Worm (Caenorhabditis elegans) whole organism, late embryonic: ENCODE measurements around the gene F27E5.8.

Experiments
- C08G9.2 ChIP-seq: sonication (generic microtip); optimal IDR thresholded peaks from 2 replicates; lab custom pipeline; 2016; ENCODE audit warnings: mild to moderate bottlenecking, missing genetic modification characterization, moderate library complexity, missing compliant biosample characterization
- F13H6.1 ChIP-seq: sonication (generic microtip); optimal IDR thresholded peaks from 2 replicates; lab custom pipeline; 2016; ENCODE audit warnings: missing genetic modification characterization, missing compliant biosample characterization
- K02D7.2 ChIP-seq: sonication (generic microtip); optimal IDR thresholded peaks from 2 replicates; lab custom pipeline; 2017; ENCODE audit warnings: mild to moderate bottlenecking, missing genetic modification characterization, missing compliant biosample characterization
- K09A11.1 ChIP-seq: sonication (generic microtip); optimal IDR thresholded peaks from 2 replicates; lab custom pipeline; 2017; ENCODE audit warnings: antibody characterized with exemption, mild to moderate bottlenecking, missing genetic modification characterization, missing compliant biosample characterization; ENCODE audit not compliant: insufficient read depth
- Y22D7AL.16 ChIP-seq: sonication (generic microtip); optimal IDR thresholded peaks from 2 replicates; lab custom pipeline; 2016; ENCODE audit warnings: missing genetic modification characterization, missing compliant biosample characterization
- ahr-1 ChIP-seq: sonication (generic microtip); optimal IDR thresholded peaks from 2 replicates; lab custom pipeline; 2016; ENCODE audit warnings: missing genetic modification characterization, missing compliant biosample characterization
- ama-1 ChIP-seq: fragments of 150-350 bp; optimal IDR thresholded peaks from 2 replicates; lab custom pipeline; 2014
- ceh-14 ChIP-seq: sonication (generic microtip); optimal IDR thresholded peaks from 2 replicates; lab custom pipeline; 2016; ENCODE audit warnings: missing genotype, missing genetic modification characterization, missing compliant biosample characterization
- ceh-19 ChIP-seq: fragments of 200-800 bp; sonication (Bioruptor generic); optimal IDR thresholded peaks from 2 replicates; lab custom pipeline; 2018; ENCODE audit warnings: mild to moderate bottlenecking, missing genetic modification characterization, missing compliant biosample characterization
- ceh-2 ChIP-seq: sonication (generic microtip); optimal IDR thresholded peaks from 2 replicates; lab custom pipeline; 2016; ENCODE audit warnings: missing genotype, missing genetic modification characterization, missing compliant biosample characterization
- ceh-24 ChIP-seq: sonication (generic microtip); optimal IDR thresholded peaks from 2 replicates; lab custom pipeline; 2016; ENCODE audit warnings: mild to moderate bottlenecking, missing genetic modification characterization, missing compliant biosample characterization
- ceh-30 ChIP-seq: fragments of 150-350 bp; optimal IDR thresholded peaks from 2 replicates; lab custom pipeline; 2014; ENCODE audit warnings: missing biosample characterization, missing genetic modification characterization
- ceh-34 ChIP-seq: sonication (generic microtip); optimal IDR thresholded peaks from 2 replicates; lab custom pipeline; 2016; ENCODE audit warnings: mild to moderate bottlenecking, missing genetic modification characterization, missing compliant biosample characterization
- ceh-45 ChIP-seq: fragments of 200-800 bp; sonication (Bioruptor generic); IDR thresholded peaks from 2 replicates; pipeline ENCODE4 v1.3.6; 2022; ENCODE audit warnings: missing genetic modification reagents, missing genetic modification characterization, missing compliant biosample characterization
- ceh-48 ChIP-seq: sonication (generic microtip); optimal IDR thresholded peaks from 2 replicates; lab custom pipeline; 2016; ENCODE audit warnings: missing genetic modification characterization, inconsistent platforms, missing compliant biosample characterization
- ceh-9 ChIP-seq: sonication (generic microtip); optimal IDR thresholded peaks from 2 replicates; lab custom pipeline; 2016; ENCODE audit warnings: mild to moderate bottlenecking, missing genetic modification characterization, inconsistent platforms, missing compliant biosample characterization
- che-1 ChIP-seq: sonication (generic microtip); optimal IDR thresholded peaks from 2 replicates; lab custom pipeline; 2016; ENCODE audit warnings: mild to moderate bottlenecking, missing genetic modification characterization, missing compliant biosample characterization
- dmd-4 ChIP-seq: sonication (generic microtip); optimal IDR thresholded peaks from 2 replicates; lab custom pipeline; 2016; ENCODE audit warnings: borderline replicate concordance, missing genetic modification characterization, missing compliant biosample characterization
- elt-4 ChIP-seq: sonication (generic microtip); optimal IDR thresholded peaks from 2 replicates; lab custom pipeline; 2016; ENCODE audit warnings: missing genetic modification characterization, missing compliant biosample characterization
- ets-4 ChIP-seq: sonication (generic microtip); optimal IDR thresholded peaks from 2 replicates; lab custom pipeline; 2016; ENCODE audit warnings: missing genetic modification characterization, missing compliant biosample characterization
- eyg-1 ChIP-seq: sonication (generic microtip); optimal IDR thresholded peaks from 2 replicates; lab custom pipeline; 2016; ENCODE audit warnings: missing genotype, missing genetic modification characterization, missing compliant biosample characterization
- fax-1 ChIP-seq: sonication (generic microtip); optimal IDR thresholded peaks from 2 replicates; lab custom pipeline; 2016; ENCODE audit warnings: missing genotype, missing genetic modification characterization, missing compliant biosample characterization
- fkh-10 ChIP-seq: fragments of 150-350 bp; optimal IDR thresholded peaks from 2 replicates; lab custom pipeline; 2014; ENCODE audit warnings: missing biosample characterization, missing genetic modification reagents, missing genetic modification characterization
- gmeb-2 ChIP-seq: sonication (generic microtip); optimal IDR thresholded peaks from 2 replicates; lab custom pipeline; 2016; ENCODE audit warnings: missing genetic modification characterization, inconsistent platforms, missing compliant biosample characterization
- hlh-15 ChIP-seq: sonication (generic microtip); optimal IDR thresholded peaks from 2 replicates; lab custom pipeline; 2016; ENCODE audit warnings: missing genetic modification characterization, missing compliant biosample characterization
- hlh-6 ChIP-seq: sonication (generic microtip); optimal IDR thresholded peaks from 2 replicates; lab custom pipeline; 2016; ENCODE audit warnings: missing genotype, missing genetic modification characterization, missing compliant biosample characterization
- lin-11 ChIP-seq: fragments of 200-800 bp; sonication (Bioruptor generic); optimal IDR thresholded peaks from 2 replicates; lab custom pipeline; 2018; ENCODE audit warnings: mild to moderate bottlenecking, missing genetic modification characterization, missing compliant biosample characterization
- madf-2 ChIP-seq: sonication (generic microtip); optimal IDR thresholded peaks from 2 replicates; lab custom pipeline; 2017; ENCODE audit warnings: missing genetic modification characterization, missing compliant biosample characterization
- mec-3 ChIP-seq: sonication (generic microtip); optimal IDR thresholded peaks from 2 replicates; lab custom pipeline; 2016; ENCODE audit warnings: borderline replicate concordance, missing genetic modification characterization, missing compliant biosample characterization
- nfya-1 ChIP-seq: sonication (generic microtip); optimal IDR thresholded peaks from 2 replicates; lab custom pipeline; 2017; ENCODE audit warnings: missing genetic modification characterization, mild to moderate bottlenecking, missing compliant biosample characterization, antibody characterized with exemption, moderate library complexity
- nhr-11 ChIP-seq: fragments of 150-350 bp; optimal IDR thresholded peaks from 2 replicates; lab custom pipeline; 2014; ENCODE audit warnings: missing biosample characterization, missing genetic modification characterization
- npax-4 ChIP-seq: sonication (generic microtip); optimal IDR thresholded peaks from 2 replicates; lab custom pipeline; 2016; ENCODE audit warnings: missing genetic modification characterization, missing compliant biosample characterization
- odd-2 ChIP-seq: sonication (generic microtip); optimal IDR thresholded peaks from 2 replicates; lab custom pipeline; 2017; ENCODE audit warnings: antibody characterized with exemption, mild to moderate bottlenecking, missing genetic modification characterization, missing compliant biosample characterization
- pag-3 ChIP-seq: sonication (generic microtip); optimal IDR thresholded peaks from 2 replicates; lab custom pipeline; 2016; ENCODE audit warnings: missing compliant biosample characterization, missing genetic modification characterization, borderline replicate concordance
- pat-9 ChIP-seq: fragments of 200-800 bp; sonication (Bioruptor generic); optimal IDR thresholded peaks from 2 replicates; lab custom pipeline; 2018; ENCODE audit warnings: mild to moderate bottlenecking, missing genetic modification characterization, moderate library complexity, missing compliant biosample characterization
- pha-2 ChIP-seq: sonication (generic microtip); optimal IDR thresholded peaks from 2 replicates; lab custom pipeline; 2017; ENCODE audit warnings: mild to moderate bottlenecking, missing genetic modification characterization, missing compliant biosample characterization
- pha-4 ChIP-seq: fragments of 150-350 bp; optimal IDR thresholded peaks from 2 replicates; lab custom pipeline; 2018; ENCODE audit warnings: missing biosample characterization, missing genetic modification reagents, missing genetic modification characterization
- pqm-1 ChIP-seq: sonication (generic microtip); optimal IDR thresholded peaks from 2 replicates; lab custom pipeline; 2016; ENCODE audit warnings: missing genetic modification characterization, missing compliant biosample characterization
- pros-1 ChIP-seq: fragments of 150-350 bp; optimal IDR thresholded peaks from 2 replicates; lab custom pipeline; 2014; ENCODE audit warnings: missing biosample characterization, missing genetic modification reagents, missing genetic modification characterization
- ref-2 ChIP-seq: sonication (generic microtip); optimal IDR thresholded peaks from 2 replicates; lab custom pipeline; 2016; ENCODE audit warnings: missing genetic modification characterization, missing compliant biosample characterization
- rnt-1 ChIP-seq: sonication (generic microtip); optimal IDR thresholded peaks from 2 replicates; lab custom pipeline; 2016; ENCODE audit warnings: missing genetic modification characterization, missing compliant biosample characterization
- sdc-2 ChIP-seq: sonication (generic microtip); optimal IDR thresholded peaks from 2 replicates; lab custom pipeline; 2016; ENCODE audit warnings: missing genotype, missing genetic modification characterization, missing compliant biosample characterization
- sox-2 ChIP-seq: fragments of 200-800 bp; sonication (Bioruptor generic); IDR thresholded peaks from 2 replicates; pipeline ENCODE4 v1.3.6; 2022; ENCODE audit warnings: missing genetic modification reagents, missing genetic modification characterization, missing compliant biosample characterization
- sox-4 ChIP-seq: sonication (generic microtip); optimal IDR thresholded peaks from 2 replicates; lab custom pipeline; 2017; ENCODE audit warnings: mild to moderate bottlenecking, missing genetic modification characterization, inconsistent platforms, missing compliant biosample characterization
- syd-9 ChIP-seq: sonication (generic microtip); optimal IDR thresholded peaks from 2 replicates; lab custom pipeline; 2016; ENCODE audit warnings: mild to moderate bottlenecking, missing genetic modification characterization, moderate library complexity, missing compliant biosample characterization
- tbx-2 ChIP-seq: sonication (generic microtip); optimal IDR thresholded peaks from 2 replicates; lab custom pipeline; 2016; ENCODE audit warnings: missing genetic modification characterization, missing compliant biosample characterization
- tbx-7 ChIP-seq: sonication (generic microtip); optimal IDR thresholded peaks from 2 replicates; lab custom pipeline; 2016; ENCODE audit warnings: missing genotype, missing genetic modification characterization, missing compliant biosample characterization
- unc-42 ChIP-seq: sonication (generic microtip); optimal IDR thresholded peaks from 2 replicates; lab custom pipeline; 2016; ENCODE audit warnings: missing genotype, missing genetic modification characterization, missing compliant biosample characterization
- unc-55 ChIP-seq: sonication (generic microtip); optimal IDR thresholded peaks from 2 replicates; lab custom pipeline; 2017; ENCODE audit warnings: missing biosample characterization, missing genetic modification reagents, missing genetic modification characterization
- unc-86 ChIP-seq: sonication (generic microtip); optimal IDR thresholded peaks from 2 replicates; lab custom pipeline; 2016; ENCODE audit warnings: missing genetic modification characterization, missing compliant biosample characterization
- zip-5 ChIP-seq: sonication (generic microtip); optimal IDR thresholded peaks from 2 replicates; lab custom pipeline; 2016; ENCODE audit warnings: missing genetic modification characterization, missing compliant biosample characterization

The F27E5.8 gene

ce11 chrII:10168905-10169782 is 41.9 kb upstream of the F27E5.8 start, which contains the start of gene daf-19 (continued):
- TF ChIP-seq C08G9.2 (tag; lab: Kevin White, UChicago) (peak; percentile 50), hlh-6 (tag; lab: Kevin White, UChicago) (peak; percentile 90), npax-4 (no peak), unc-55 (GFP tag; lab: Kevin White, UChicago) (no peak), gmeb-2 (tag; lab: Kevin White, UChicago) (peak; percentile 45), sdc-2 (tag; lab: Kevin White, UChicago) (peak; percentile 76), tbx-2 (tag; lab: Kevin White, UChicago) (peak; percentile 91), K09A11.1 (tag; lab: Kevin White, UChicago) (peak; percentile 41), ceh-30 (tag; lab: Kevin White, UChicago) (peak; percentile 72), ets-4 (tag; lab: Kevin White, UChicago) (peak; percentile 54), ref-2 (peak; percentile 79), ama-1 (peak; percentile 81), mec-3 (tag; lab: Kevin White, UChicago) (no peak), nfya-1 (peak; percentile 79), K02D7.2 (peak; percentile 32), odd-2 (tag; lab: Kevin White, UChicago) (no peak), lin-11 (tag; lab: Kevin White, UChicago) (no peak), ceh-14 (tag; lab: Kevin White, UChicago) (peak; percentile 87), pag-3 (no peak), hlh-15 (tag; lab: Kevin White, UChicago) (no peak), ceh-24 (tag; lab: Kevin White, UChicago) (no peak), F13H6.1 (tag; lab: Kevin White, UChicago) (peak; percentile 57), pha-4 (tag; lab: Kevin White, UChicago) (no peak), che-1 (tag; lab: Kevin White, UChicago) (peak; percentile 29), ceh-48 (tag; lab: Kevin White, UChicago) (peak; percentile 74), rnt-1 (tag; lab: Kevin White, UChicago) (peak; percentile 68), syd-9 (tag; lab: Kevin White, UChicago) (peak; percentile 92), elt-4 (no peak), ceh-45 (GFP tag; lab: Robert Waterston, UW) (peak; percentile 48; the same call in 1 of the 2 replicates), fkh-10 (GFP tag; lab: Kevin White, UChicago) (no peak), Y22D7AL.16 (tag; lab: Kevin White, UChicago) (peak; percentile 46), tbx-7 (no peak), pros-1 (tag; lab: Kevin White, UChicago) (peak; percentile 70), zip-5 (tag; lab: Kevin White, UChicago) (no peak), pqm-1 (tag; lab: Kevin White, UChicago) (no peak), sox-2 (GFP tag; lab: Robert Waterston, UW) (0 out of 2 replicates have a peak, but pooled peaks have one; percentile 24), eyg-1 (tag; lab: Kevin White, UChicago) (peak; percentile 42), unc-86 (peak; percentile 9), pha-2 (tag; lab: Kevin White, UChicago) (peak; percentile 68), ceh-34 (peak; percentile 61), ceh-2 (tag; lab: Kevin White, UChicago) (peak; percentile 75), ceh-9 (tag; lab: Kevin White, UChicago) (no peak), nhr-11 (peak; percentile 39), pat-9 (tag; lab: Kevin White, UChicago) (no peak), ceh-19 (peak; percentile 88), ahr-1 (tag; lab: Kevin White, UChicago) (no peak), unc-42 (tag; lab: Kevin White, UChicago) (peak; percentile 74), fax-1 (tag; lab: Kevin White, UChicago) (peak; percentile 21), madf-2 (tag; lab: Kevin White, UChicago) (peak; percentile 62), sox-4 (tag; lab: Kevin White, UChicago) (peak; percentile 78), dmd-4 (peak; percentile 52)
